Worm (Caenorhabditis elegans): ENCODE results near the gene srh-61.

DNA sequence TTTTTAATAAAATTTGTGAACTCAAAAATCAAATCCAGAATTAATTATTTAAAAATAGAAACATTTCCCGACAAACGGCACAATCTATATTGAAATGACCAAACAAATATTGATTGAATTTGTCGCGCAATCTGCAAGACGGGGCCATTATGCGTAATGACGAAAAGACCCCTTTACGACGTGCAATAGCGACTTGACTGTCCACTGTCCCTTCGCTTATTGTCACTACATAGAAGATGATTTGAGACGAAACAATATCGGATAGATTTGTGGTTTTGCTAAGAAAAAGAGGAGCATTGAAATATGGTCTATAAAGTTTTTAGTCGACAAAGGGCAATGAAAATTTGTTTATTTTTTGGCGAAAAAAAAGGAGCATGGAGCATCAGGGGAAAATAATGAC lies 34.7 kb upstream of the srh-61 start:
- no peak for TF ChIP-seq ama-1 (optimal IDR thresholded peaks at IDR 0.05)
- TF ChIP-seq mdl-1 (tag; optimal IDR thresholded peaks at IDR 0.05): no peak
- TF ChIP-seq pha-4 (tag; optimal IDR thresholded peaks at IDR 0.05): no peak
- TF ChIP-seq nhr-77 (tag; optimal IDR thresholded peaks at IDR 0.05): no peak
- TF ChIP-seq pqm-1 (tag; optimal IDR thresholded peaks at IDR 0.05): no peak
- no peak for TF ChIP-seq ceh-9 (tag; optimal IDR thresholded peaks at IDR 0.05)
- no peak for TF ChIP-seq nhr-28 (tag; optimal IDR thresholded peaks at IDR 0.05)
- no peak for TF ChIP-seq nhr-76 (tag; optimal IDR thresholded peaks at IDR 0.05)
